Worm (Caenorhabditis elegans) whole organism, L1 larva: ENCODE results near the gene pezo-1.

Experiments used
- C04F5.9 ChIP-seq: sonication (generic microtip); optimal IDR thresholded peaks from 2 replicates; lab custom pipeline; 2016; ENCODE audit warnings: missing genetic modification characterization, missing compliant biosample characterization
- C16A3.4 ChIP-seq: fragments of 150-350 bp; optimal IDR thresholded peaks from 2 replicates; lab custom pipeline; 2014; ENCODE audit warnings: missing biosample characterization, missing genetic modification characterization
- C34B4.2 ChIP-seq: sonication (generic microtip); optimal IDR thresholded peaks from 2 replicates; lab custom pipeline; 2017; ENCODE audit warnings: mild to moderate bottlenecking, missing genetic modification characterization, missing compliant biosample characterization
- F16B12.6 ChIP-seq: fragments of 150-350 bp; optimal IDR thresholded peaks from 2 replicates; lab custom pipeline; 2014; ENCODE audit warnings: missing biosample characterization, missing genetic modification characterization
- aha-1 ChIP-seq: fragments of 150-350 bp; optimal IDR thresholded peaks from 2 replicates; lab custom pipeline; 2014; ENCODE audit warnings: missing biosample characterization, missing genetic modification characterization
- alr-1 ChIP-seq: fragments of 200-800 bp; sonication (Bioruptor generic); optimal IDR thresholded peaks from 2 replicates; lab custom pipeline; 2018; ENCODE audit warnings: borderline replicate concordance, mild to moderate bottlenecking, missing genetic modification characterization, missing compliant biosample characterization
- aly-2 ChIP-seq: fragments of 150-350 bp; optimal IDR thresholded peaks from 2 replicates; lab custom pipeline; 2014; ENCODE audit warnings: missing biosample characterization, missing genetic modification characterization
- blmp-1 ChIP-seq: fragments of 150-350 bp; optimal IDR thresholded peaks from 2 replicates; lab custom pipeline; 2014; ENCODE audit warnings: missing biosample characterization, missing genetic modification characterization
- ceh-63 ChIP-seq: fragments of 200-800 bp; sonication (Bioruptor generic); optimal IDR thresholded peaks from 2 replicates; lab custom pipeline; 2018; ENCODE audit warnings: mild to moderate bottlenecking, missing genetic modification characterization, missing compliant biosample characterization
- ceh-8 ChIP-seq: fragments of 200-800 bp; sonication (Bioruptor generic); optimal IDR thresholded peaks from 2 replicates; lab custom pipeline; 2018; ENCODE audit warnings: mild to moderate bottlenecking, missing genetic modification characterization, moderate library complexity, missing compliant biosample characterization
- ceh-82 ChIP-seq, 3 experiments: fragments of 150-350 bp in 1 of 3; sonication (generic microtip) in 2 of 3; optimal IDR thresholded peaks; 2 replicates each; lab custom pipeline; 2014 to 2017; ENCODE audit warnings: missing biosample characterization in 3 of 3, missing genetic modification characterization in 3 of 3
- ceh-88 ChIP-seq: fragments of 200-800 bp; sonication (Bioruptor generic); IDR thresholded peaks from 2 replicates; pipeline ENCODE4 v1.3.6; 2022; ENCODE audit warnings: missing genetic modification characterization, missing compliant biosample characterization
- ceh-90 ChIP-seq: sonication (generic microtip); optimal IDR thresholded peaks from 2 replicates; lab custom pipeline; 2016; ENCODE audit warnings: missing genetic modification characterization, missing compliant biosample characterization
- ces-1 ChIP-seq: fragments of 150-350 bp; optimal IDR thresholded peaks from 2 replicates; lab custom pipeline; 2014; ENCODE audit warnings: missing biosample characterization, missing genetic modification reagents, missing genetic modification characterization
- dpl-1 ChIP-seq, 3 experiments: fragments of 150-350 bp in 2 of 3; sonication (generic microtip) in 1 of 3; optimal IDR thresholded peaks; 2 replicates each; lab custom pipeline; 2014 to 2017; ENCODE audit warnings: missing biosample characterization in 3 of 3, missing genetic modification characterization in 3 of 3, missing genetic modification reagents in 3 of 3
- dsc-1 ChIP-seq: sonication (generic microtip); optimal IDR thresholded peaks from 2 replicates; lab custom pipeline; 2016; ENCODE audit warnings: mild to moderate bottlenecking, missing genetic modification characterization, missing compliant biosample characterization
- efl-1 ChIP-seq, 4 experiments: fragments of 150-350 bp; optimal IDR thresholded peaks in 3 of 4; peaks in 1 of 4; 1 replicate in 1 of 4; 2 replicates in 3 of 4; lab custom pipeline; 2014; ENCODE audit warnings: missing biosample characterization in 2 of 4, missing genetic modification characterization in 2 of 4, missing genetic modification reagents in 2 of 4
- efl-3 ChIP-seq: fragments of 200-800 bp; sonication (Bioruptor generic); optimal IDR thresholded peaks from 2 replicates; lab custom pipeline; 2018; ENCODE audit warnings: mild to moderate bottlenecking, missing genetic modification characterization, missing compliant biosample characterization
- ets-5 ChIP-seq: fragments of 200-800 bp; sonication (Bioruptor generic); IDR thresholded peaks from 2 replicates; pipeline ENCODE4 v1.3.6; 2022; ENCODE audit warnings: missing genetic modification characterization, missing compliant biosample characterization
- fkh-4 ChIP-seq: sonication (generic microtip); optimal IDR thresholded peaks from 2 replicates; lab custom pipeline; 2016; ENCODE audit warnings: missing compliant biosample characterization, missing genetic modification characterization, borderline replicate concordance
- fos-1 ChIP-seq: fragments of 150-350 bp; optimal IDR thresholded peaks from 2 replicates; lab custom pipeline; 2014; ENCODE audit warnings: missing biosample characterization, missing genetic modification characterization
- grh-1 ChIP-seq: fragments of 200-800 bp; sonication (Bioruptor generic); IDR thresholded peaks from 2 replicates; pipeline ENCODE4 v1.3.6; 2022; ENCODE audit warnings: missing genetic modification reagents, missing genetic modification characterization, missing compliant biosample characterization
- hpl-2 ChIP-seq: fragments of 150-350 bp; optimal IDR thresholded peaks from 2 replicates; lab custom pipeline; 2014; ENCODE audit warnings: missing biosample characterization, missing genetic modification reagents, missing genetic modification characterization
- irx-1 ChIP-seq: sonication (generic microtip); optimal IDR thresholded peaks from 2 replicates; lab custom pipeline; 2016; ENCODE audit warnings: missing genetic modification characterization, missing compliant biosample characterization
- isw-1 ChIP-seq: fragments of 200-800 bp; sonication (Bioruptor generic); IDR thresholded peaks from 2 replicates; pipeline ENCODE4 v1.3.6; 2022; ENCODE audit warnings: missing genetic modification characterization, missing compliant biosample characterization
- lin-14 ChIP-seq: fragments of 200-800 bp; sonication (Bioruptor generic); optimal IDR thresholded peaks from 2 replicates; lab custom pipeline; 2018; ENCODE audit warnings: mild to moderate bottlenecking, missing genetic modification characterization, moderate library complexity, missing compliant biosample characterization
- lin-35 ChIP-seq, 2 experiments: fragments of 150-350 bp; optimal IDR thresholded peaks; 2 replicates each; lab custom pipeline; 2014; ENCODE audit warnings: missing biosample characterization in 2 of 2, missing genetic modification characterization in 2 of 2, missing genetic modification reagents in 2 of 2
- lin-39 ChIP-seq: fragments of 150-350 bp; optimal IDR thresholded peaks from 2 replicates; lab custom pipeline; 2014; ENCODE audit warnings: missing biosample characterization, missing genetic modification reagents, missing genetic modification characterization
- lsy-2 ChIP-seq, 2 experiments: fragments of 150-350 bp; optimal IDR thresholded peaks; 2 replicates each; lab custom pipeline; 2014; ENCODE audit warnings: missing biosample characterization in 2 of 2, missing genetic modification characterization in 2 of 2
- mdl-1 ChIP-seq, 2 experiments: fragments of 150-350 bp; optimal IDR thresholded peaks; 2 replicates each; lab custom pipeline; 2014 to 2017; ENCODE audit warnings: missing biosample characterization in 2 of 2, missing genetic modification characterization in 2 of 2, inconsistent platforms in 1 of 2
- mef-2 ChIP-seq: fragments of 150-350 bp; optimal IDR thresholded peaks from 2 replicates; lab custom pipeline; 2014; ENCODE audit warnings: missing biosample characterization, missing genetic modification characterization
- nhr-19 ChIP-seq: fragments of 200-800 bp; sonication (Bioruptor generic); conservative IDR thresholded peaks from 2 replicates; pipeline ENCODE4 v1.3.6; 2022; ENCODE audit warnings: missing genetic modification characterization, missing compliant biosample characterization
- nhr-20 ChIP-seq: sonication (generic microtip); optimal IDR thresholded peaks from 2 replicates; lab custom pipeline; 2016; ENCODE audit warnings: mild to moderate bottlenecking, missing genetic modification characterization, missing compliant biosample characterization
- nhr-237 ChIP-seq: fragments of 150-350 bp; optimal IDR thresholded peaks from 2 replicates; lab custom pipeline; 2014; ENCODE audit warnings: missing biosample characterization, missing genetic modification characterization
- nhr-71 ChIP-seq: sonication (generic microtip); optimal IDR thresholded peaks from 2 replicates; lab custom pipeline; 2016; ENCODE audit warnings: mild to moderate bottlenecking, missing genetic modification characterization, moderate library complexity, missing compliant biosample characterization
- nhr-77 ChIP-seq: fragments of 150-350 bp; optimal IDR thresholded peaks from 2 replicates; lab custom pipeline; 2014; ENCODE audit warnings: missing biosample characterization, missing genetic modification characterization
- nhr-84 ChIP-seq: sonication (generic microtip); optimal IDR thresholded peaks from 2 replicates; lab custom pipeline; 2017; ENCODE audit warnings: missing biosample characterization, missing genetic modification characterization
- nhr-85 ChIP-seq: sonication (generic microtip); peaks from one replicate; lab custom pipeline; 2016; ENCODE audit warnings: missing genetic modification characterization, inconsistent platforms, missing compliant biosample characterization
- pag-3 ChIP-seq: sonication (generic microtip); optimal IDR thresholded peaks from 2 replicates; lab custom pipeline; 2017; ENCODE audit warnings: missing genetic modification characterization, mild to moderate bottlenecking, missing compliant biosample characterization, antibody characterized with exemption, borderline replicate concordance; ENCODE audit not compliant: insufficient read depth
- pqm-1 ChIP-seq: sonication (generic microtip); optimal IDR thresholded peaks from 3 replicates; lab custom pipeline; 2017; ENCODE audit warnings: missing biosample characterization, missing genetic modification characterization
- rnt-1 ChIP-seq: sonication (generic microtip); optimal IDR thresholded peaks from 2 replicates; lab custom pipeline; 2016; ENCODE audit warnings: mild to moderate bottlenecking, missing genetic modification characterization, moderate library complexity, missing compliant biosample characterization
- skn-1 ChIP-seq: fragments of 150-350 bp; optimal IDR thresholded peaks from 2 replicates; lab custom pipeline; 2014; ENCODE audit warnings: missing biosample characterization, missing genetic modification characterization
- snpc-4 ChIP-seq: fragments of 150-350 bp; optimal IDR thresholded peaks from 2 replicates; lab custom pipeline; 2014; ENCODE audit warnings: missing biosample characterization, missing genetic modification characterization
- snu-23 ChIP-seq: sonication (generic microtip); optimal IDR thresholded peaks from 2 replicates; lab custom pipeline; 2016; ENCODE audit warnings: missing genetic modification characterization, missing compliant biosample characterization
- sup-37 ChIP-seq: fragments of 200-800 bp; sonication (Bioruptor generic); optimal IDR thresholded peaks from 2 replicates; lab custom pipeline; 2018; ENCODE audit warnings: mild to moderate bottlenecking, missing genetic modification characterization, missing compliant biosample characterization
- swsn-7 ChIP-seq: sonication (generic microtip); optimal IDR thresholded peaks from 2 replicates; lab custom pipeline; 2016; ENCODE audit warnings: missing genetic modification characterization, missing compliant biosample characterization
- tlp-1 ChIP-seq: fragments of 150-350 bp; optimal IDR thresholded peaks from 2 replicates; lab custom pipeline; 2014; ENCODE audit warnings: missing biosample characterization, missing genetic modification characterization
- unc-30 ChIP-seq: sonication (generic microtip); optimal IDR thresholded peaks from 2 replicates; lab custom pipeline; 2017; ENCODE audit warnings: missing biosample characterization, missing genetic modification characterization
- unc-62 ChIP-seq: fragments of 150-350 bp; optimal IDR thresholded peaks from 2 replicates; lab custom pipeline; 2014; ENCODE audit warnings: missing biosample characterization, missing genetic modification reagents, missing genetic modification characterization
- unc-98 ChIP-seq: fragments of 200-800 bp; sonication (Bioruptor generic); IDR thresholded peaks from 2 replicates; pipeline ENCODE4 v1.3.6; 2022; ENCODE audit warnings: missing genetic modification characterization, missing compliant biosample characterization
- vab-15 ChIP-seq: sonication (generic microtip); optimal IDR thresholded peaks from 2 replicates; lab custom pipeline; 2017; ENCODE audit warnings: missing genotype, mild to moderate bottlenecking, missing genetic modification characterization, missing compliant biosample characterization
- xbp-1 ChIP-seq: sonication (generic microtip); optimal IDR thresholded peaks from 2 replicates; lab custom pipeline; 2016; ENCODE audit warnings: missing genetic modification characterization, missing compliant biosample characterization
- ztf-11 ChIP-seq, 2 experiments: sonication (generic microtip); optimal IDR thresholded peaks; 2 replicates each; lab custom pipeline; 2016 to 2017; ENCODE audit warnings: missing genetic modification characterization in 2 of 2, missing biosample characterization in 1 of 2, missing compliant biosample characterization in 1 of 2
- ztf-4 ChIP-seq: fragments of 150-350 bp; optimal IDR thresholded peaks from 2 replicates; lab custom pipeline; 2014; ENCODE audit warnings: missing biosample characterization, missing genetic modification characterization

Gene pezo-1

ce11 chrIV:9341591-9341990 lies 24.7 kb downstream of the pezo-1 start, which contains the start of gene vps-26:
vps-26 (minus strand) TSS chrIV:9341790.
- TF ChIP-seq xbp-1 (tag; lab: Kevin White, UChicago) (peak; percentile 22), rnt-1 (peak; percentile 7), efl-3 (GFP tag; lab: Kevin White, UChicago) (no peak), hpl-2 (GFP tag; lab: Kevin White, UChicago) (no peak), ceh-88 (GFP tag; lab: Robert Waterston, UW) (no peak), swsn-7 (tag; lab: Kevin White, UChicago) (no peak), C04F5.9 (tag; lab: Kevin White, UChicago) (no peak), lin-35 (GFP tag; optimal IDR thresholded peaks at IDR 0.05; lab: Kevin White, UChicago) (peak; percentile 20 to 39), pqm-1 (tag; lab: Kevin White, UChicago) (no peak), ces-1 (GFP tag; lab: Kevin White, UChicago) (no peak), F16B12.6 (tag; lab: Kevin White, UChicago) (peak; percentile 3), irx-1 (tag; lab: Kevin White, UChicago) (peak; percentile 13), mdl-1 (tag; optimal IDR thresholded peaks at IDR 0.05; lab: Kevin White, UChicago) (peak in 1 of 2 experiments; percentile 7), unc-62 (GFP tag; lab: Kevin White, UChicago) (no peak), alr-1 (tag; lab: Kevin White, UChicago) (no peak), tlp-1 (tag; lab: Kevin White, UChicago) (no peak), C34B4.2 (tag; lab: Kevin White, UChicago) (no peak), ztf-4 (tag; lab: Kevin White, UChicago) (no peak), ceh-63 (no peak), C16A3.4 (tag; lab: Kevin White, UChicago) (no peak), ztf-11 (tag; optimal IDR thresholded peaks at IDR 0.05; lab: Kevin White, UChicago) (no peak), snpc-4 (tag; lab: Kevin White, UChicago) (no peak), grh-1 (no peak), fos-1 (tag; lab: Kevin White, UChicago) (no peak), nhr-84 (tag; lab: Kevin White, UChicago) (no peak), mef-2 (no peak), nhr-77 (tag; lab: Kevin White, UChicago) (no peak), lsy-2 (tag; optimal IDR thresholded peaks at IDR 0.05; lab: Kevin White, UChicago) (peak; percentile 32 to 55), nhr-20 (peak; percentile 8), lin-39 (tag; lab: Kevin White, UChicago) (no peak), vab-15 (tag; lab: Kevin White, UChicago) (no peak), unc-98 (no peak), isw-1 (GFP tag; lab: Robert Waterston, UW) (no peak), nhr-237 (tag; lab: Kevin White, UChicago) (no peak), skn-1 (tag; lab: Kevin White, UChicago) (no peak), ceh-90 (tag; lab: Kevin White, UChicago) (no peak), ets-5 (GFP tag; lab: Robert Waterston, UW) (no peak), efl-1 (optimal IDR thresholded peaks at IDR 0.05; lab: Kevin White, UChicago) (peak; percentile 35 to 43), efl-1 (GFP tag; optimal IDR thresholded peaks at IDR 0.05 in 1 of 2; lab: Kevin White, UChicago) (peak in 1 of 2 experiments; percentile 38), aly-2 (tag; lab: Kevin White, UChicago) (no peak), fkh-4 (no peak), aha-1 (tag; lab: Kevin White, UChicago) (no peak), nhr-71 (peak; percentile 37), snu-23 (GFP tag; lab: Kevin White, UChicago) (peak; percentile 33), dsc-1 (tag; lab: Kevin White, UChicago) (no peak), ceh-8 (GFP tag; lab: Kevin White, UChicago) (no peak), ceh-82 (tag; optimal IDR thresholded peaks at IDR 0.05; lab: Kevin White, UChicago) (no peak), nhr-85 (tag; lab: Kevin White, UChicago) (no peak), dpl-1 (GFP tag; optimal IDR thresholded peaks at IDR 0.05; lab: Kevin White, UChicago) (peak; percentile 1 to 46 (median 13)), sup-37 (GFP tag; lab: Kevin White, UChicago) (no peak), unc-30 (tag; lab: Kevin White, UChicago) (no peak), nhr-19 (GFP tag; lab: Robert Waterston, UW) (no peak), lin-14 (peak; percentile 39), pag-3 (tag; lab: Kevin White, UChicago) (no peak), blmp-1 (tag; lab: Kevin White, UChicago) (peak; percentile 9)
